Fruit fly (Drosophila melanogaster): ENCODE measurements around the gene Pig1.

- TF ChIP-seq CG5204 (GFP tag; optimal IDR thresholded peaks at IDR 0.05) (no peak), CG14711 (tag; optimal IDR thresholded peaks at IDR 0.05) (no peak), CG7101 (tag; optimal IDR thresholded peaks at IDR 0.05) (no peak), tj (GFP tag; optimal IDR thresholded peaks at IDR 0.05) (no peak), Mnt (GFP tag; optimal IDR thresholded peaks at IDR 0.05) (no peak), CG33017 (tag; optimal IDR thresholded peaks at IDR 0.05) (no peak), kay (GFP tag; ENCODE audit: borderline replicate concordance) (no peak), Hr96 (GFP tag; optimal IDR thresholded peaks at IDR 0.05) (no peak), cic (GFP tag; optimal IDR thresholded peaks at IDR 0.05) (no peak), CG11617 (GFP tag; optimal IDR thresholded peaks at IDR 0.05) (no peak), CG12768 (GFP tag; optimal IDR thresholded peaks at IDR 0.05) (no peak)
These were observed 700 bp upstream of the Pig1 start, which contains the start of gene Sgs4 for dm6 chrX:3249789-3250188.
